Fruit fly (Drosophila melanogaster) whole organism, embryonic: ENCODE data around the gene Fbp2.

Experiments
- ATbp ChIP-seq: fragments of 200-800 bp; sonication (Bioruptor generic); optimal IDR thresholded peaks from 2 replicates; lab custom pipeline; 2017; ENCODE audit warnings: missing biosample characterization, mild to moderate bottlenecking, missing genetic modification characterization, missing genetic modification reagents
- Awh ChIP-seq: fragments of 200-800 bp; sonication (Bioruptor generic); IDR thresholded peaks from 2 replicates; pipeline ENCODE4, ENCODE4 v1.3.6; 2022; ENCODE audit warnings: missing biosample characterization, missing genetic modification characterization
- B-H1 ChIP-seq: fragments of 200-800 bp; sonication (Bioruptor generic); IDR thresholded peaks from 3 replicates; pipeline ENCODE4 v1.3.6; 2022; ENCODE audit warnings: missing biosample characterization, missing genetic modification characterization
- CG10543 ChIP-seq: fragments of 200-800 bp; sonication (Bioruptor generic); optimal IDR thresholded peaks from 3 replicates; lab custom pipeline; 2017; ENCODE audit warnings: missing biosample characterization, mild to moderate bottlenecking, missing genetic modification characterization, moderate library complexity
- CG10654 ChIP-seq: fragments of 200-800 bp; sonication (Bioruptor generic); optimal IDR thresholded peaks from 2 replicates; lab custom pipeline; 2016; ENCODE audit warnings: missing biosample characterization, missing genetic modification characterization
- CG10979 ChIP-seq: fragments of 200-800 bp; sonication (Bioruptor generic); optimal IDR thresholded peaks from 2 replicates; lab custom pipeline; 2018; ENCODE audit warnings: missing biosample characterization, mild to moderate bottlenecking, missing genetic modification characterization, moderate library complexity
- CG11093 ChIP-seq: fragments of 200-800 bp; sonication (Bioruptor generic); IDR thresholded peaks from 3 replicates; pipeline ENCODE4 v1.3.6; 2022; ENCODE audit warnings: missing biosample characterization, missing genetic modification characterization
- CG1233 ChIP-seq: fragments of 200-800 bp; sonication (Bioruptor generic); optimal IDR thresholded peaks from 4 replicates; lab custom pipeline; 2018; ENCODE audit warnings: missing biosample characterization, mild to moderate bottlenecking, missing genetic modification characterization
- CG1832 ChIP-seq: fragments of 200-800 bp; sonication (Bioruptor generic); optimal IDR thresholded peaks from 2 replicates; lab custom pipeline; 2017; ENCODE audit warnings: missing biosample characterization, mild to moderate bottlenecking, missing genetic modification characterization, inconsistent platforms
- CG18599 ChIP-seq: fragments of 200-800 bp; sonication (Bioruptor generic); optimal IDR thresholded peaks from 3 replicates; lab custom pipeline; 2017; ENCODE audit warnings: missing biosample characterization, missing genetic modification characterization, mild to moderate bottlenecking, moderate library complexity, missing genetic modification reagents
- CG2199 ChIP-seq: fragments of 200-800 bp; sonication (Bioruptor generic); IDR thresholded peaks from 3 replicates; pipeline ENCODE4 v1.3.6; 2022; ENCODE audit warnings: missing biosample characterization, missing genetic modification characterization
- CG2875 ChIP-seq: fragments of 200-800 bp; sonication (Bioruptor generic); optimal IDR thresholded peaks from 2 replicates; lab custom pipeline; 2017; ENCODE audit warnings: missing biosample characterization, mild to moderate bottlenecking, missing genetic modification characterization, missing genetic modification reagents
- CG4424 ChIP-seq: fragments of 200-800 bp; sonication (Bioruptor generic); optimal IDR thresholded peaks from 3 replicates; lab custom pipeline; 2016; ENCODE audit warnings: missing biosample characterization, missing genetic modification characterization
- CG6654 ChIP-seq: fragments of 200-800 bp; sonication (Bioruptor generic); optimal IDR thresholded peaks from 2 replicates; lab custom pipeline; 2017; ENCODE audit warnings: missing biosample characterization, mild to moderate bottlenecking, missing genetic modification characterization
- CG7745 ChIP-seq: fragments of 200-800 bp; sonication (Bioruptor generic); optimal IDR thresholded peaks from 2 replicates; lab custom pipeline; 2018; ENCODE audit warnings: missing biosample characterization, mild to moderate bottlenecking, missing genetic modification characterization, moderate library complexity
- CG7928 ChIP-seq: fragments of 200-800 bp; sonication (Bioruptor generic); optimal IDR thresholded peaks from 2 replicates; lab custom pipeline; 2017; ENCODE audit warnings: missing biosample characterization, mild to moderate bottlenecking, missing genetic modification characterization
- CG8359 ChIP-seq: fragments of 200-800 bp; sonication (Bioruptor generic); optimal IDR thresholded peaks from 2 replicates; lab custom pipeline; 2017; ENCODE audit warnings: missing biosample characterization, mild to moderate bottlenecking, missing genetic modification characterization, borderline replicate concordance
- CG9437 ChIP-seq: fragments of 200-800 bp; sonication (Bioruptor generic); optimal IDR thresholded peaks from 2 replicates; lab custom pipeline; 2018; ENCODE audit warnings: missing biosample characterization, mild to moderate bottlenecking, missing genetic modification characterization
- Chrac-16 ChIP-seq: fragments of 200-800 bp; sonication (Bioruptor generic); optimal IDR thresholded peaks from 3 replicates; lab custom pipeline; 2016; ENCODE audit warnings: missing biosample characterization, missing genetic modification characterization
- CoRest ChIP-seq: fragments of 200-800 bp; sonication (Bioruptor generic); optimal IDR thresholded peaks from 3 replicates; lab custom pipeline; 2018; ENCODE audit warnings: missing biosample characterization, mild to moderate bottlenecking, missing genetic modification characterization, moderate library complexity
- Dad ChIP-seq: fragments of 200-800 bp; sonication (Bioruptor generic); optimal IDR thresholded peaks from 3 replicates; lab custom pipeline; 2016; ENCODE audit warnings: missing biosample characterization, missing genetic modification characterization
- Dll ChIP-seq: fragments of 200-800 bp; sonication (Bioruptor generic); IDR thresholded peaks from 4 replicates; pipeline ENCODE4 v1.3.6; 2022; ENCODE audit warnings: missing biosample characterization, missing genetic modification characterization; ENCODE audit not compliant: partially characterized antibody
- Fer1 ChIP-seq: fragments of 200-800 bp; sonication (Bioruptor generic); optimal IDR thresholded peaks from 2 replicates; lab custom pipeline; 2017; ENCODE audit warnings: missing biosample characterization, mild to moderate bottlenecking, missing genetic modification characterization
- Hmr ChIP-seq: fragments of 200-800 bp; sonication (Bioruptor generic); optimal IDR thresholded peaks from 3 replicates; lab custom pipeline; 2017; ENCODE audit warnings: mild to moderate bottlenecking, missing biosample characterization, missing genetic modification reagents, missing genetic modification characterization
- Hr3 ChIP-seq: fragments of 200-800 bp; sonication (Bioruptor generic); optimal IDR thresholded peaks from 3 replicates; lab custom pipeline; 2016; ENCODE audit warnings: missing biosample characterization, missing genetic modification characterization
- Hr78 ChIP-seq, 2 experiments: fragments of 200-800 bp in 1 of 2; fragments of >200 bp in 1 of 2; sonication (Bioruptor generic) in 1 of 2; optimal IDR thresholded peaks; 2 replicates each; lab custom pipeline; 2017 to 2019; ENCODE audit warnings: missing biosample characterization in 2 of 2, missing genetic modification characterization in 2 of 2, mild to moderate bottlenecking in 1 of 2, moderate library complexity in 1 of 2
- Med ChIP-seq: fragments of 200-800 bp; sonication (Bioruptor generic); peaks from one replicate; lab custom pipeline; 2016; ENCODE audit warnings: missing biosample characterization, missing genetic modification characterization, mild to moderate bottlenecking, inconsistent platforms, moderate library complexity
- Nf-YB ChIP-seq: fragments of 200-800 bp; sonication (Bioruptor generic); optimal IDR thresholded peaks from 3 replicates; lab custom pipeline; 2019; ENCODE audit warnings: missing biosample characterization, mild to moderate bottlenecking, missing genetic modification characterization, moderate library complexity
- Oli ChIP-seq: fragments of 200-800 bp; sonication (Bioruptor generic); optimal IDR thresholded peaks from 2 replicates; lab custom pipeline; 2018; ENCODE audit warnings: missing biosample characterization, mild to moderate bottlenecking, missing genetic modification characterization, moderate library complexity
- Pdp1 ChIP-seq, 2 experiments: fragments of 200-800 bp; sonication (Bioruptor generic); optimal IDR thresholded peaks; 3 replicates each; lab custom pipeline; 2016; ENCODE audit warnings: missing biosample characterization in 2 of 2, missing genetic modification characterization in 2 of 2, mild to moderate bottlenecking in 1 of 2, moderate library complexity in 1 of 2
- ara ChIP-seq: fragments of 200-800 bp; sonication (Bioruptor generic); IDR thresholded peaks from 2 replicates; pipeline ENCODE4 v1.3.6; 2022; ENCODE audit warnings: missing biosample characterization, missing genetic modification characterization
- ase ChIP-seq: fragments of 200-800 bp; sonication (Bioruptor generic); IDR thresholded peaks from 3 replicates; pipeline ENCODE4 v1.3.6; 2022; ENCODE audit warnings: missing biosample characterization, missing genetic modification characterization
- cato ChIP-seq: fragments of 200-800 bp; sonication (Bioruptor generic); optimal IDR thresholded peaks from 2 replicates; lab custom pipeline; 2016; ENCODE audit warnings: missing biosample characterization, missing genetic modification characterization, borderline replicate concordance
- chif ChIP-seq, 2 experiments: fragments of 200-800 bp; sonication (Bioruptor generic); optimal IDR thresholded peaks; 3 replicates each; lab custom pipeline; 2016; ENCODE audit warnings: missing biosample characterization in 2 of 2, missing genetic modification characterization in 2 of 2
- chn ChIP-seq: fragments of 200-800 bp; sonication (Bioruptor generic); optimal IDR thresholded peaks from 2 replicates; lab custom pipeline; 2016; ENCODE audit warnings: missing biosample characterization, missing genetic modification characterization
- ci ChIP-seq: fragments of 200-800 bp; sonication (Bioruptor generic); IDR thresholded peaks from 3 replicates; pipeline ENCODE4 v1.3.6; 2022; ENCODE audit warnings: missing biosample characterization, missing genetic modification characterization
- dan ChIP-seq: fragments of 200-800 bp; sonication (Bioruptor generic); IDR thresholded peaks from 2 replicates; pipeline ENCODE4 v1.3.6; 2022; ENCODE audit warnings: missing biosample characterization, missing genetic modification characterization
- esg ChIP-seq: fragments of 200-800 bp; sonication (Bioruptor generic); conservative IDR thresholded peaks from 2 replicates; pipeline ENCODE4 v1.3.6; 2022; ENCODE audit warnings: missing biosample characterization, missing genetic modification characterization
- fru ChIP-seq: fragments of >200 bp; optimal IDR thresholded peaks from 2 replicates; lab custom pipeline; 2017
- fu2 ChIP-seq: fragments of 200-800 bp; sonication (Bioruptor generic); optimal IDR thresholded peaks from 2 replicates; lab custom pipeline; 2016; ENCODE audit warnings: missing biosample characterization, missing genetic modification characterization
- h ChIP-seq: fragments of >200 bp; optimal IDR thresholded peaks from 2 replicates; lab custom pipeline; 2017
- kay ChIP-seq: fragments of 200-800 bp; sonication (Bioruptor generic); optimal IDR thresholded peaks from 2 replicates; lab custom pipeline; 2016; ENCODE audit warnings: missing biosample characterization, missing genetic modification characterization
- lilli ChIP-seq: fragments of 200-800 bp; sonication (Bioruptor generic); optimal IDR thresholded peaks from 3 replicates; lab custom pipeline; 2016; ENCODE audit warnings: missing biosample characterization, missing genetic modification characterization
- luna ChIP-seq: fragments of 200-800 bp; sonication (Bioruptor generic); optimal IDR thresholded peaks from 2 replicates; lab custom pipeline; 2016; ENCODE audit warnings: missing biosample characterization, missing genetic modification characterization
- maf-S ChIP-seq: fragments of 200-800 bp; sonication (Bioruptor generic); optimal IDR thresholded peaks from 2 replicates; lab custom pipeline; 2016; ENCODE audit warnings: missing biosample characterization, missing genetic modification characterization
- odd ChIP-seq: fragments of 200-800 bp; sonication (Bioruptor generic); optimal IDR thresholded peaks from 2 replicates; lab custom pipeline; 2017; ENCODE audit warnings: missing biosample characterization, mild to moderate bottlenecking, missing genetic modification characterization
- scrt ChIP-seq: fragments of 200-800 bp; sonication (Bioruptor generic); optimal IDR thresholded peaks from 2 replicates; lab custom pipeline; 2018; ENCODE audit warnings: missing biosample characterization, mild to moderate bottlenecking, missing genetic modification characterization, moderate library complexity
- sim ChIP-seq: fragments of 200-800 bp; sonication (Bioruptor generic); IDR thresholded peaks from 2 replicates; pipeline ENCODE4 v1.3.6; 2022; ENCODE audit warnings: missing biosample characterization, missing genetic modification characterization
- sna ChIP-seq: fragments of 200-800 bp; sonication (Bioruptor generic); IDR thresholded peaks from 2 replicates; pipeline ENCODE4 v1.3.6; 2022; ENCODE audit warnings: missing biosample characterization, missing genetic modification characterization; ENCODE audit not compliant: partially characterized antibody
- so ChIP-seq: fragments of 200-800 bp; sonication (Bioruptor generic); IDR thresholded peaks from 3 replicates; pipeline ENCODE4 v1.3.6; 2022; ENCODE audit warnings: missing biosample characterization, missing genetic modification characterization
- tll ChIP-seq, 2 experiments: fragments of 200-800 bp in 1 of 2; fragments of >200 bp in 1 of 2; sonication (Bioruptor generic) in 1 of 2; optimal IDR thresholded peaks; 2 replicates each; lab custom pipeline; 2017 to 2019; ENCODE audit warnings: missing biosample characterization in 2 of 2, missing genetic modification characterization in 2 of 2, mild to moderate bottlenecking in 1 of 2, moderate library complexity in 1 of 2

Gene Fbp2

DNA sequence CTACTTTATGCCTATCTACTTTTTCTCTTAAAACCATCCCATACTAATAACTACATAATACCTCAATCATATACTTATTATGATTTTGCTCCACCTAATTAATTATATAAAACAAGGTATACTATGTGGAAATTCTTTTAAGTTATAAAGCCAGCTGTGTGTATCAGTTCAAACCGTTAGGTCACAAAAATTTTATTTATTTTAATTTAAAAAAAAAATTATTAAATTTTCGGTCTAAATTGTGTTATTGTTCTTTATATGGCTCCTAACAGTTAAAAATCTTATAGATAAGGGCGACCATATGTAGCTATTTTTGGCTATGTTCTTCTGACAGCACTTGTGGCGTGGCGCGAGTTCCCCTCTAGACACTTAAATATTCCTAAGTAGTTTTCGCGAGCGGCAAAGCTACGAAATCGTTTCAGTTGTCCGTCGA is 39.3 kb upstream of the Fbp2 start, which contains the start of gene Aldh (continued):
- no peak for TF ChIP-seq h (lab: Kevin White, UChicago)
- no peak for TF ChIP-seq CG4424 (GFP tag; lab: Kevin White, UChicago)
- TF ChIP-seq CG7745 (tag; lab: Kevin White, UChicago), result no peak
- TF ChIP-seq ara (GFP tag; lab: Robert Waterston, UW), result no peak
- peak; percentile 24 for TF ChIP-seq odd
- TF ChIP-seq so (GFP tag; lab: Robert Waterston, UW), result no peak
- no peak for TF ChIP-seq CG8359 (GFP tag; lab: Kevin White, UChicago)
- no peak for TF ChIP-seq kay (GFP tag; lab: Kevin White, UChicago)
- no peak for TF ChIP-seq Pdp1 (GFP tag; optimal IDR thresholded peaks at IDR 0.05; lab: Kevin White, UChicago)
- no peak for TF ChIP-seq CG11093 (GFP tag; lab: Robert Waterston, UW)
- no peak for TF ChIP-seq maf-S
- TF ChIP-seq B-H1 (GFP tag; lab: Robert Waterston, UW), result no peak
- TF ChIP-seq Oli (tag; lab: Kevin White, UChicago), result peak; percentile 7
- TF ChIP-seq CoRest, result peak; percentile 58
- no peak for TF ChIP-seq CG7928
- peak; percentile 11 for TF ChIP-seq CG1233 (GFP tag; lab: Kevin White, UChicago)
- peak; percentile 50 for TF ChIP-seq CG18599 (GFP tag; lab: Kevin White, UChicago)
- TF ChIP-seq Hmr (GFP tag; lab: Kevin White, UChicago), result peak; percentile 54
- TF ChIP-seq CG10543 (GFP tag; lab: Kevin White, UChicago), result peak; percentile 54
- no peak for TF ChIP-seq Dll (GFP tag; lab: Robert Waterston, UW)
- no peak for TF ChIP-seq chn (GFP tag; lab: Kevin White, UChicago)
- no peak for TF ChIP-seq esg (GFP tag; lab: Robert Waterston, UW)
- TF ChIP-seq dan (GFP tag; lab: Robert Waterston, UW), result no peak
- TF ChIP-seq CG2875, result no peak
- no peak for TF ChIP-seq fu2 (GFP tag; lab: Kevin White, UChicago)
- no peak for TF ChIP-seq sim (GFP tag; lab: Robert Waterston, UW)
- TF ChIP-seq CG10979, result no peak
- no peak for TF ChIP-seq CG6654 (GFP tag; lab: Kevin White, UChicago)
- no peak for TF ChIP-seq fru
- TF ChIP-seq ATbp (GFP tag; lab: Kevin White, UChicago), result no peak
- TF ChIP-seq lilli, result no peak
- TF ChIP-seq tll (GFP tag; optimal IDR thresholded peaks at IDR 0.05; lab: Kevin White, UChicago), result no peak
- no peak for TF ChIP-seq ci (GFP tag; lab: Robert Waterston, UW)
- no peak for TF ChIP-seq CG2199
- TF ChIP-seq Hr3 (GFP tag; lab: Kevin White, UChicago), result no peak
- no peak for TF ChIP-seq sna
- no peak for TF ChIP-seq Nf-YB
- peak; percentile 39 for TF ChIP-seq Fer1 (GFP tag; lab: Kevin White, UChicago)
- TF ChIP-seq Med (GFP tag; lab: Kevin White, UChicago), result no peak
- TF ChIP-seq scrt (GFP tag; lab: Kevin White, UChicago), result peak; percentile 12
- peak; percentile 14 for TF ChIP-seq CG9437 (GFP tag; lab: Kevin White, UChicago)
- no peak for TF ChIP-seq CG1832 (GFP tag; lab: Kevin White, UChicago)
- TF ChIP-seq CG10654 (GFP tag; lab: Kevin White, UChicago), result no peak
- no peak for TF ChIP-seq ase (GFP tag; lab: Robert Waterston, UW)
- TF ChIP-seq luna (GFP tag; lab: Kevin White, UChicago), result no peak
- no peak for TF ChIP-seq cato (GFP tag; lab: Kevin White, UChicago)
- TF ChIP-seq Awh (GFP tag; lab: Robert Waterston, UW), result no peak
- no peak for TF ChIP-seq Hr78 (GFP tag; optimal IDR thresholded peaks at IDR 0.05; lab: Kevin White, UChicago)
- TF ChIP-seq chif (GFP tag; optimal IDR thresholded peaks at IDR 0.05; lab: Kevin White, UChicago), result no peak
- TF ChIP-seq Chrac-16 (GFP tag; lab: Kevin White, UChicago), result no peak
- TF ChIP-seq Dad (GFP tag; lab: Kevin White, UChicago), result no peak
